Worm (Caenorhabditis elegans) whole organism, L4 larva: ENCODE measurements around the gene cyp-33C4.
A peak's percentile ranks its signal among the peaks of the same experiment; 100 is the strongest.

Source experiments
- attf-4 ChIP-seq: sonication (generic microtip); optimal IDR thresholded peaks from 3 replicates; lab custom pipeline; 2017; ENCODE audit warnings: missing biosample characterization, missing genetic modification characterization
- ces-1 ChIP-seq: fragments of 150-350 bp; sonication (generic microtip); optimal IDR thresholded peaks from 4 replicates; lab custom pipeline; 2014; ENCODE audit warnings: missing biosample characterization, missing genetic modification reagents, missing genetic modification characterization
- fos-1 ChIP-seq: fragments of 150-350 bp; optimal IDR thresholded peaks from 2 replicates; lab custom pipeline; 2014; ENCODE audit warnings: missing biosample characterization, missing genetic modification characterization
- hlh-30 ChIP-seq: sonication (generic microtip); optimal IDR thresholded peaks from 2 replicates; lab custom pipeline; 2017; ENCODE audit warnings: antibody characterized with exemption, mild to moderate bottlenecking, missing genetic modification characterization, missing compliant biosample characterization; ENCODE audit not compliant: insufficient read depth
- nhr-237 ChIP-seq: sonication (generic microtip); optimal IDR thresholded peaks from 2 replicates; lab custom pipeline; 2017; ENCODE audit warnings: missing biosample characterization, missing genetic modification characterization
- nhr-28 ChIP-seq: fragments of 150-350 bp; optimal IDR thresholded peaks from 2 replicates; lab custom pipeline; 2014; ENCODE audit warnings: missing biosample characterization, missing genetic modification characterization
- snpc-1.2 ChIP-seq: fragments of 200-800 bp; sonication (Bioruptor generic); IDR thresholded peaks from 2 replicates; pipeline ENCODE4 v1.3.6; 2022; ENCODE audit warnings: missing genetic modification reagents, missing genetic modification characterization, missing compliant biosample characterization
- snpc-4 ChIP-seq: fragments of 150-350 bp; optimal IDR thresholded peaks from 2 replicates; lab custom pipeline; 2014; ENCODE audit warnings: missing biosample characterization, missing genetic modification characterization
- tag-97 ChIP-seq: fragments of 200-800 bp; sonication (Bioruptor generic); IDR thresholded peaks from 2 replicates; pipeline ENCODE4 v1.3.6; 2022; ENCODE audit warnings: missing genetic modification characterization, missing compliant biosample characterization
- zag-1 ChIP-seq: fragments of 150-350 bp; optimal IDR thresholded peaks from 2 replicates; lab custom pipeline; 2014; ENCODE audit warnings: missing biosample characterization, missing genetic modification characterization
- zip-2 ChIP-seq: fragments of 150-350 bp; optimal IDR thresholded peaks from 2 replicates; lab custom pipeline; 2014; ENCODE audit warnings: missing biosample characterization, missing genetic modification characterization
- ztf-11 ChIP-seq: fragments of 150-350 bp; optimal IDR thresholded peaks from 2 replicates; lab custom pipeline; 2014; ENCODE audit warnings: missing biosample characterization, missing genetic modification characterization

DNA sequence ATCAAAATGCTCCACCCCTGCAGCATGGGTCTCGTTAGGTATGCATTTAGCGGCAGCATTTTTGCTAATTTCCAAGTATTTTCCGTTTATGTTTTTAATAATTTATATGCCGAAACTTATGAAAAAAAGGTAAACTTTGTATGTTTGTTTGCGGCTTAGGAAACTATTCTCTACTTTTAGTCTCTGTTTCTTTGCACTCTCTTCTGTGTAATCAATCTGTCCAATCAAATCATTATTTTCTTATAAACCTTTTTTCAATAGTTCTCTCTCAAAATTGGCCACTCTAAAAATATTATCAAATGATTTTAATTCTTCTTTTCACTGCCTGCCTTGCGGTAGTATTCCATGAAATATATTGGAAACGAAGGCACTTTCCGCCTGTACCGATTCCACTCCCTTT is 2.1 kb downstream of the cyp-33C4 start:
- TF ChIP-seq hlh-30 (no peak), ztf-11 (tag; lab: Kevin White, UChicago) (no peak), snpc-1.2 (no peak), zag-1 (no peak), nhr-28 (tag; lab: Kevin White, UChicago) (peak; percentile 28), tag-97 (GFP tag; lab: Robert Waterston, UW) (no peak), fos-1 (tag; lab: Kevin White, UChicago) (no peak), zip-2 (no peak), attf-4 (tag; lab: Kevin White, UChicago) (no peak), snpc-4 (tag; lab: Kevin White, UChicago) (no peak), ces-1 (GFP tag; lab: Kevin White, UChicago) (no peak), nhr-237 (tag; lab: Kevin White, UChicago) (no peak)
